Worm (Caenorhabditis elegans) whole organism, young adult: Measurements from ENCODE around the gene F09B9.4.

Experiments
- C06A6.2 ChIP-seq: fragments of 200-800 bp; sonication (Bioruptor generic); conservative IDR thresholded peaks from 2 replicates; pipeline ENCODE4 v1.3.6; 2022; ENCODE audit warnings: missing genetic modification characterization, missing compliant biosample characterization
- ama-1 ChIP-seq, 3 experiments: fragments of 150-350 bp in 1 of 3; sonication (generic microtip) in 2 of 3; optimal IDR thresholded peaks; 2 replicates each; lab custom pipeline; 2014 to 2018; ENCODE audit warnings: missing biosample characterization in 2 of 3, missing genetic modification characterization in 2 of 3, missing genetic modification reagents in 2 of 3
- athp-1 ChIP-seq: sonication (generic microtip); optimal IDR thresholded peaks from 2 replicates; lab custom pipeline; 2017; ENCODE audit warnings: mild to moderate bottlenecking, missing genetic modification characterization, missing compliant biosample characterization
- attf-6 ChIP-seq: fragments of 200-800 bp; sonication (Bioruptor generic); IDR thresholded peaks from 2 replicates; pipeline ENCODE4 v1.3.6; 2022; ENCODE audit warnings: missing genetic modification reagents, missing genetic modification characterization, missing compliant biosample characterization
- chd-7 ChIP-seq: sonication (generic microtip); optimal IDR thresholded peaks from 2 replicates; lab custom pipeline; 2016; ENCODE audit warnings: mild to moderate bottlenecking, missing genetic modification characterization, moderate library complexity, missing compliant biosample characterization
- dpl-1 ChIP-seq: fragments of 150-350 bp; optimal IDR thresholded peaks from 2 replicates; lab custom pipeline; 2014; ENCODE audit warnings: missing biosample characterization, missing genetic modification reagents, missing genetic modification characterization
- lsy-27 ChIP-seq: sonication (generic microtip); optimal IDR thresholded peaks from 2 replicates; lab custom pipeline; 2017; ENCODE audit warnings: missing genetic modification characterization, mild to moderate bottlenecking, missing compliant biosample characterization, antibody characterized with exemption, missing genotype, borderline replicate concordance; ENCODE audit not compliant: insufficient read depth
- madf-6 ChIP-seq: fragments of 200-800 bp; sonication (Bioruptor generic); IDR thresholded peaks from 2 replicates; pipeline ENCODE4 v1.3.6; 2022; ENCODE audit warnings: missing genetic modification reagents, missing genetic modification characterization, missing compliant biosample characterization
- nfya-1 ChIP-seq: sonication (generic microtip); optimal IDR thresholded peaks from 2 replicates; lab custom pipeline; 2017; ENCODE audit warnings: antibody characterized with exemption, missing compliant biosample characterization, missing genetic modification characterization, borderline replicate concordance; ENCODE audit not compliant: insufficient read depth
- nhr-80 ChIP-seq: sonication (generic microtip); optimal IDR thresholded peaks from 2 replicates; lab custom pipeline; 2016; ENCODE audit warnings: missing genetic modification characterization, missing compliant biosample characterization
- pha-4 ChIP-seq: fragments of 150-350 bp; sonication (generic microtip); optimal IDR thresholded peaks from 2 replicates; lab custom pipeline; 2014; ENCODE audit warnings: missing biosample characterization, missing genetic modification reagents, missing genetic modification characterization
- snpc-4 ChIP-seq, 5 experiments: fragments of 150-350 bp in 1 of 5; sonication (generic microtip) in 4 of 5; optimal IDR thresholded peaks; 2 replicates each; lab custom pipeline; 2014 to 2018; ENCODE audit warnings: missing genetic modification characterization in 5 of 5, missing biosample characterization in 3 of 5, antibody characterized with exemption in 2 of 5, mild to moderate bottlenecking in 2 of 5, missing compliant biosample characterization in 2 of 5, missing genotype in 2 of 5, moderate library complexity in 2 of 5, missing genetic modification reagents in 1 of 5
- unc-62 ChIP-seq: fragments of 150-350 bp; optimal IDR thresholded peaks from 2 replicates; lab custom pipeline; 2014; ENCODE audit warnings: missing biosample characterization, missing genetic modification reagents, missing genetic modification characterization

DNA sequence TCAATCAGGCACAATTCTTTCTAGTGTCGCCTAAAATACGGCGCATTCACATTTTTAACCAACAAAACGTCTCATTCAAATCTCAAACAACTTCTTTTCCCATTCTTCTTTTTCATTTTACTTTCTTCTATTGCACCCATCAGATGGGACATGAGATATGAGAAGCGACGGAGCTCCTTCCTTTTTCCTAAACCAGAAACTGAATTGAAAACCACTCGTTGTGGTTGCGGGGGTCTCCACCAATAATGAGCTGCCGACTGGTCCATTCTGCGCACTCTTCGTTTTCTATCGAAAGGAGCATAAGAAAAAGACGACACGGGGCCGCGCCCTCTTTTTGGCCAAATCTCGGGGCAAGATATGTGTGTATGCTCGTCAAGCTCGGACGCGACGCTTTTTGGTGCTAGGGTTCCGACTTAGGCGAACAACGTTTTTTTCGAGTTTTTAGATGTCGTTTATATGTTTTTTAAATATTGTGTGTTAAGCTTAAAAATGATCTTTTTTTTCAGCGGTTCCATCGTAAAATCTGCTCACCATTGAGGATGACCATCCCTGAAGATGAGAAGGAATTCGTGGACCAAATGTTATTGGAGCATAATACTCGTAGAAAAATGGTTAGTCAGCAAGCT is 6.0 kb upstream of the F09B9.4 start, which contains the start of gene F09B9.5:
- TF ChIP-seq attf-6 (GFP tag; lab: Robert Waterston, UW) (no peak), madf-6 (GFP tag; lab: Robert Waterston, UW) (no peak), dpl-1 (no peak), nfya-1 (tag; lab: Kevin White, UChicago) (no peak), unc-62 (GFP tag; lab: Kevin White, UChicago) (no peak), pha-4 (no peak), chd-7 (tag; lab: Kevin White, UChicago) (no peak), nhr-80 (no peak), ama-1 (optimal IDR thresholded peaks at IDR 0.05; lab: Kevin White, UChicago) (no peak), ama-1 (GFP tag; optimal IDR thresholded peaks at IDR 0.05; lab: Kevin White, UChicago) (no peak), lsy-27 (tag; lab: Kevin White, UChicago) (no peak), athp-1 (no peak), snpc-4 (GFP tag; optimal IDR thresholded peaks at IDR 0.05; lab: Kevin White, UChicago) (no peak), snpc-4 (tag; optimal IDR thresholded peaks at IDR 0.05; lab: Kevin White, UChicago) (no peak), C06A6.2 (no peak)
